2 worm cellular contexts compared by ENCODE assay signal in the genomic region with DNA sequence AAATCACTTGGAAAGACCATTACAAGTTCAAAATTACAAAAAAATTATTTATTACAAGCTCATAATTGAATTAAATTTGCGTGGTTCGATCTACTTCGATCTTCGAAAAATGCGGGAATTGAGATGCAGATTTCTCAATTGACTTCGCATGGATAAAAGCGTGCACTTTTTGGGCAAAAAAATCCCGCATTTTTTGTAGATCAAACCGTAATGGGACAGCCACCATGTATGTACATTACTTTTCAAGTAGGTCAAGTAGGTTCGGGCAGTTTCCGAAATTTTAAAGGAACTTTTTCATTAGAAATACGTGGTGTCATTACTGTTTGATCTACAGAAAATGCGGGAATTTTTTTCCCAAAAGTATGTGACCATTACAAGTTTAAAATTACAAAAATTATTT.
A peak's percentile ranks its signal among the peaks of the same experiment; 100 is the strongest.
TF ChIP-seq lines count a peak whose summit lies in the region.

No protein-coding gene starts in this region.

TF ChIP-seq in whole organism, L4 larva, 104 proteins besides CTCF, POLR2A, EP300 and RAD21 (continued from another document):
- TF ChIP-seq vab-7 (GFP tag; IDR thresholded peaks at IDR 0.05; lab: Robert Waterston, UW) = no peak
- TF ChIP-seq mxl-3 (GFP tag; optimal IDR thresholded peaks at IDR 0.05; lab: Kevin White, UChicago) = no peak
- 0 out of 2 replicates have a peak, but pooled peaks have one; percentile 23 for TF ChIP-seq T26A8.4 (GFP tag; IDR thresholded peaks at IDR 0.05; lab: Robert Waterston, UW)
- TF ChIP-seq dve-1 (tag; optimal IDR thresholded peaks at IDR 0.05; lab: Kevin White, UChicago; ENCODE audit: insufficient read depth) = peak; percentile 26
- TF ChIP-seq mep-1 (tag; optimal IDR thresholded peaks at IDR 0.05; lab: Kevin White, UChicago) = no peak
- TF ChIP-seq jun-1 (tag; optimal IDR thresholded peaks at IDR 0.05; lab: Kevin White, UChicago) = no peak

TF ChIP-seq in whole organism, young adult, 124 proteins besides CTCF, POLR2A, EP300 and RAD21 (continued from another document):
- TF ChIP-seq F57C9.4 (tag; optimal IDR thresholded peaks at IDR 0.05; lab: Kevin White, UChicago) (peak; percentile 11), T26A5.8 (tag; optimal IDR thresholded peaks at IDR 0.05; lab: Kevin White, UChicago) (no peak), snpc-1.1 (tag; optimal IDR thresholded peaks at IDR 0.05; lab: Kevin White, UChicago; ENCODE audit: insufficient read depth) (no peak), mxl-1 (tag; optimal IDR thresholded peaks at IDR 0.05; lab: Kevin White, UChicago) (no peak), zfh-2 (GFP tag; conservative IDR thresholded peaks at IDR 0.05; lab: Robert Waterston, UW) (no peak), athp-1 (tag; optimal IDR thresholded peaks at IDR 0.05; lab: Kevin White, UChicago) (peak; percentile 21), gei-17 (GFP tag; optimal IDR thresholded peaks at IDR 0.05; lab: Kevin White, UChicago) (peak; percentile 16), let-526 (GFP tag; IDR thresholded peaks at IDR 0.05; lab: Robert Waterston, UW) (0 out of 2 replicates have a peak, but pooled peaks have one; percentile 31), chd-7 (tag; optimal IDR thresholded peaks at IDR 0.05; lab: Kevin White, UChicago) (peak; percentile 71), F52B5.7 (tag; optimal IDR thresholded peaks at IDR 0.05; lab: Kevin White, UChicago) (peak; percentile 54), lsy-27 (tag; optimal IDR thresholded peaks at IDR 0.05; lab: Kevin White, UChicago; ENCODE audit: borderline replicate concordance, insufficient read depth) (no peak), ets-4 (GFP tag; optimal IDR thresholded peaks at IDR 0.05; lab: Kevin White, UChicago) (no peak), ceh-91 (GFP tag; IDR thresholded peaks at IDR 0.05; lab: Robert Waterston, UW) (peak; percentile 42; the same call in 1 of the 2 replicates), mcd-1 (GFP tag; IDR thresholded peaks at IDR 0.05; lab: Robert Waterston, UW) (no peak), madf-6 (GFP tag; IDR thresholded peaks at IDR 0.05; lab: Robert Waterston, UW) (peak; percentile 67), pbrm-1 (GFP tag; IDR thresholded peaks at IDR 0.05; lab: Robert Waterston, UW) (peak; percentile 75), Y53F4B.3 (GFP tag; IDR thresholded peaks at IDR 0.05; lab: Robert Waterston, UW) (no peak), him-1 (tag; optimal IDR thresholded peaks at IDR 0.05; lab: Kevin White, UChicago) (no peak), F39B2.1 (GFP tag; IDR thresholded peaks at IDR 0.05; lab: Robert Waterston, UW) (no peak), ztf-22 (GFP tag; optimal IDR thresholded peaks at IDR 0.05; lab: Kevin White, UChicago) (peak; percentile 56), xnd-1 (tag; optimal IDR thresholded peaks at IDR 0.05; lab: Kevin White, UChicago) (peak; percentile 47), aptf-3 (GFP tag; IDR thresholded peaks at IDR 0.05; lab: Robert Waterston, UW) (no peak)
